Worm (Caenorhabditis elegans) whole organism, late embryonic: ENCODE data around the gene M05D6.3.

ENCODE experiments used
- C08G9.2 ChIP-seq: sonication (generic microtip); optimal IDR thresholded peaks from 2 replicates; lab custom pipeline; 2016; ENCODE audit warnings: mild to moderate bottlenecking, missing genetic modification characterization, moderate library complexity, missing compliant biosample characterization
- K02D7.2 ChIP-seq: sonication (generic microtip); optimal IDR thresholded peaks from 2 replicates; lab custom pipeline; 2017; ENCODE audit warnings: mild to moderate bottlenecking, missing genetic modification characterization, missing compliant biosample characterization
- T23F11.4 ChIP-seq: fragments of 200-800 bp; sonication (Bioruptor generic); optimal IDR thresholded peaks from 2 replicates; lab custom pipeline; 2018; ENCODE audit warnings: mild to moderate bottlenecking, missing genetic modification characterization, missing compliant biosample characterization
- ahr-1 ChIP-seq: sonication (generic microtip); optimal IDR thresholded peaks from 2 replicates; lab custom pipeline; 2016; ENCODE audit warnings: missing genetic modification characterization, missing compliant biosample characterization
- ama-1 ChIP-seq: fragments of 150-350 bp; optimal IDR thresholded peaks from 2 replicates; lab custom pipeline; 2014
- ceh-18 ChIP-seq: sonication (generic microtip); optimal IDR thresholded peaks from 2 replicates; lab custom pipeline; 2016; ENCODE audit warnings: missing genetic modification characterization, missing compliant biosample characterization
- ceh-19 ChIP-seq: fragments of 200-800 bp; sonication (Bioruptor generic); optimal IDR thresholded peaks from 2 replicates; lab custom pipeline; 2018; ENCODE audit warnings: mild to moderate bottlenecking, missing genetic modification characterization, missing compliant biosample characterization
- ceh-2 ChIP-seq: sonication (generic microtip); optimal IDR thresholded peaks from 2 replicates; lab custom pipeline; 2016; ENCODE audit warnings: missing genotype, missing genetic modification characterization, missing compliant biosample characterization
- ceh-22 ChIP-seq: sonication (generic microtip); optimal IDR thresholded peaks from 2 replicates; lab custom pipeline; 2017; ENCODE audit warnings: missing biosample characterization, missing genetic modification characterization
- ceh-24 ChIP-seq: sonication (generic microtip); optimal IDR thresholded peaks from 2 replicates; lab custom pipeline; 2016; ENCODE audit warnings: mild to moderate bottlenecking, missing genetic modification characterization, missing compliant biosample characterization
- ceh-30 ChIP-seq: fragments of 150-350 bp; optimal IDR thresholded peaks from 2 replicates; lab custom pipeline; 2014; ENCODE audit warnings: missing biosample characterization, missing genetic modification characterization
- ceh-31 ChIP-seq: sonication (generic microtip); optimal IDR thresholded peaks from 2 replicates; lab custom pipeline; 2016; ENCODE audit warnings: missing genetic modification characterization, missing compliant biosample characterization
- ceh-6 ChIP-seq: fragments of 200-800 bp; sonication (Bioruptor generic); optimal IDR thresholded peaks from 2 replicates; lab custom pipeline; 2018; ENCODE audit warnings: mild to moderate bottlenecking, missing genetic modification characterization, missing compliant biosample characterization
- che-1 ChIP-seq: sonication (generic microtip); optimal IDR thresholded peaks from 2 replicates; lab custom pipeline; 2016; ENCODE audit warnings: mild to moderate bottlenecking, missing genetic modification characterization, missing compliant biosample characterization
- elt-2 ChIP-seq: sonication (generic microtip); optimal IDR thresholded peaks from 2 replicates; lab custom pipeline; 2016; ENCODE audit warnings: missing genetic modification reagents, missing genetic modification characterization, missing compliant biosample characterization
- ets-4 ChIP-seq: sonication (generic microtip); optimal IDR thresholded peaks from 2 replicates; lab custom pipeline; 2016; ENCODE audit warnings: missing genetic modification characterization, missing compliant biosample characterization
- fax-1 ChIP-seq: sonication (generic microtip); optimal IDR thresholded peaks from 2 replicates; lab custom pipeline; 2016; ENCODE audit warnings: missing genotype, missing genetic modification characterization, missing compliant biosample characterization
- hlh-30 ChIP-seq: sonication (generic microtip); optimal IDR thresholded peaks from 2 replicates; lab custom pipeline; 2017; ENCODE audit warnings: antibody characterized with exemption, missing genetic modification characterization, missing compliant biosample characterization; ENCODE audit not compliant: insufficient read depth
- hlh-8 ChIP-seq: sonication (generic microtip); optimal IDR thresholded peaks from 2 replicates; lab custom pipeline; 2016; ENCODE audit warnings: missing genotype, missing genetic modification characterization, missing compliant biosample characterization
- lim-6 ChIP-seq: sonication (generic microtip); optimal IDR thresholded peaks from 2 replicates; lab custom pipeline; 2016; ENCODE audit warnings: missing genetic modification characterization, missing compliant biosample characterization
- lin-11 ChIP-seq: fragments of 200-800 bp; sonication (Bioruptor generic); optimal IDR thresholded peaks from 2 replicates; lab custom pipeline; 2018; ENCODE audit warnings: mild to moderate bottlenecking, missing genetic modification characterization, missing compliant biosample characterization
- madf-2 ChIP-seq: sonication (generic microtip); optimal IDR thresholded peaks from 2 replicates; lab custom pipeline; 2017; ENCODE audit warnings: missing genetic modification characterization, missing compliant biosample characterization
- mec-3 ChIP-seq: sonication (generic microtip); optimal IDR thresholded peaks from 2 replicates; lab custom pipeline; 2016; ENCODE audit warnings: borderline replicate concordance, missing genetic modification characterization, missing compliant biosample characterization
- nfya-1 ChIP-seq: sonication (generic microtip); optimal IDR thresholded peaks from 2 replicates; lab custom pipeline; 2017; ENCODE audit warnings: missing genetic modification characterization, mild to moderate bottlenecking, missing compliant biosample characterization, antibody characterized with exemption, moderate library complexity
- npax-4 ChIP-seq: sonication (generic microtip); optimal IDR thresholded peaks from 2 replicates; lab custom pipeline; 2016; ENCODE audit warnings: missing genetic modification characterization, missing compliant biosample characterization
- pag-3 ChIP-seq: sonication (generic microtip); optimal IDR thresholded peaks from 2 replicates; lab custom pipeline; 2016; ENCODE audit warnings: missing compliant biosample characterization, missing genetic modification characterization, borderline replicate concordance
- pha-2 ChIP-seq: sonication (generic microtip); optimal IDR thresholded peaks from 2 replicates; lab custom pipeline; 2017; ENCODE audit warnings: mild to moderate bottlenecking, missing genetic modification characterization, missing compliant biosample characterization
- ref-2 ChIP-seq: sonication (generic microtip); optimal IDR thresholded peaks from 2 replicates; lab custom pipeline; 2016; ENCODE audit warnings: missing genetic modification characterization, missing compliant biosample characterization
- rnt-1 ChIP-seq: sonication (generic microtip); optimal IDR thresholded peaks from 2 replicates; lab custom pipeline; 2016; ENCODE audit warnings: missing genetic modification characterization, missing compliant biosample characterization
- sdc-2 ChIP-seq: sonication (generic microtip); optimal IDR thresholded peaks from 2 replicates; lab custom pipeline; 2016; ENCODE audit warnings: missing genotype, missing genetic modification characterization, missing compliant biosample characterization
- sox-2 ChIP-seq: fragments of 200-800 bp; sonication (Bioruptor generic); IDR thresholded peaks from 2 replicates; pipeline ENCODE4 v1.3.6; 2022; ENCODE audit warnings: missing genetic modification reagents, missing genetic modification characterization, missing compliant biosample characterization
- sox-4 ChIP-seq: sonication (generic microtip); optimal IDR thresholded peaks from 2 replicates; lab custom pipeline; 2017; ENCODE audit warnings: mild to moderate bottlenecking, missing genetic modification characterization, inconsistent platforms, missing compliant biosample characterization
- ttx-3 ChIP-seq: sonication (generic microtip); optimal IDR thresholded peaks from 2 replicates; lab custom pipeline; 2016; ENCODE audit warnings: missing genetic modification reagents, missing genetic modification characterization, missing compliant biosample characterization
- unc-42 ChIP-seq: sonication (generic microtip); optimal IDR thresholded peaks from 2 replicates; lab custom pipeline; 2016; ENCODE audit warnings: missing genotype, missing genetic modification characterization, missing compliant biosample characterization
- zip-5 ChIP-seq: sonication (generic microtip); optimal IDR thresholded peaks from 2 replicates; lab custom pipeline; 2016; ENCODE audit warnings: missing genetic modification characterization, missing compliant biosample characterization

M05D6.3 gene

DNA sequence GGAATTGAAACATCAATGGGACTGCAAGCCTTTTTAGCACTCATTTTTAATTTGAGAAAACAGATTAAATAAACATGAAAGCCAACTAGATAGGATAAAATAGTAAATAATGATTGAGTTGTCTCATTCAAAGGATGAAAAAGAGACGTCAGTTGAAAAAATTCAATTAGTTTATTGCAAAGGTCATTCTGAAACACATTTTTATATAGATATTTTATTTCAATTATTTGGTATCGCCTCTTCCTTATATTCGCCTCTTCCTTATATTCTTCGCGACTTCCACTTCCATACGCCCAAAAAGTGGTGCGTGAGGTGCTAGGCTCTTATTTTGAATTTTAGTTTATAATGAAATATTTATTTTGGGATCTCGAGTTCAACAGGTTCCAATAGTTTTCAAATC lies 40.6 kb upstream of the M05D6.3 start, which contains the start of gene acp-4:
Gene acp-4, minus strand, starts transcription at position 101 of the 400 bp plus-strand sequence.
- no peak for TF ChIP-seq elt-2 (tag; lab: Kevin White, UChicago)
- no peak for TF ChIP-seq C08G9.2 (tag; lab: Kevin White, UChicago)
- no peak for TF ChIP-seq ceh-2 (tag; lab: Kevin White, UChicago)
- no peak for TF ChIP-seq K02D7.2
- no peak for TF ChIP-seq hlh-8 (tag; lab: Kevin White, UChicago)
- no peak for TF ChIP-seq ceh-31 (tag; lab: Kevin White, UChicago)
- no peak for TF ChIP-seq ttx-3 (tag; lab: Kevin White, UChicago)
- TF ChIP-seq rnt-1 (tag; lab: Kevin White, UChicago) = no peak
- TF ChIP-seq fax-1 (tag; lab: Kevin White, UChicago) = no peak
- no peak for TF ChIP-seq ceh-6 (GFP tag; lab: Kevin White, UChicago)

- TF ChIP-seq ceh-18 (tag; lab: Kevin White, UChicago) (no peak), ref-2 (tag; lab: Kevin White, UChicago) (no peak), ceh-19 (GFP tag; lab: Kevin White, UChicago) (no peak), mec-3 (tag; lab: Kevin White, UChicago) (no peak), hlh-30 (tag; lab: Kevin White, UChicago) (no peak), rnt-1 (tag; lab: Kevin White, UChicago) (no peak), unc-42 (tag; lab: Kevin White, UChicago) (no peak), T23F11.4 (GFP tag; lab: Kevin White, UChicago) (no peak), lin-11 (tag; lab: Kevin White, UChicago) (no peak), pag-3 (tag; lab: Kevin White, UChicago) (no peak), zip-5 (no peak), pha-2 (tag; lab: Kevin White, UChicago) (no peak), npax-4 (no peak), che-1 (tag; lab: Kevin White, UChicago) (no peak), elt-2 (tag; lab: Kevin White, UChicago) (no peak), ttx-3 (tag; lab: Kevin White, UChicago) (no peak)
These were observed 38.5 kb upstream of the M05D6.3 start, which contains the start of gene acp-3 for ce11 chrII:8437035-8437434. TSS of gene acp-3 (minus strand) at chrII:8437135.

- TF ChIP-seq nfya-1 (no peak), ceh-18 (tag; lab: Kevin White, UChicago) (no peak), pag-3 (tag; lab: Kevin White, UChicago) (no peak), ceh-30 (no peak), madf-2 (tag; lab: Kevin White, UChicago) (no peak), che-1 (tag; lab: Kevin White, UChicago) (no peak), ceh-2 (tag; lab: Kevin White, UChicago) (no peak), K02D7.2 (no peak), ama-1 (lab: Kevin White, UChicago) (no peak)
- TF ChIP-seq, all 69 proteins: peak for 0
These were observed 36.7 kb upstream of the M05D6.3 start, which contains the start of gene lips-10 for ce11 chrII:8438791-8439287. TSS of gene lips-10 (plus strand) at chrII:8439168.

DNA sequence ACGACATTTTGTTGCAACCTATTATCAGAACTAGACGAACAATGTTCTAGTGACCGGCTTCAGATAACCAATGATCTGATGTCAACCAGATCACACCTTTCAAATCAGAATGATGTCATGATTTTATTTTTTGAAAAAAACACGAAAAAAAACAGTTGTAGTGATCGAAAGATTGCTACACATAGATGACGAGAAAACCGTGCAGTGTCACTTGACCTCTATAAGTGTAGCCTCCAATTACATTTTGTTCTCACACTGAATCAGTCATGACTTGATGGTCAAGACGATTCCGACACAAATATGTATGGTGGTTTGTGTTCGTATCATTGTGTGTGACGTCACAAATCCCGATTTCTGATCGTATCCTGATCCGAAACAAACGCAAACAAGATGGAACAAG lies 35.5 kb upstream of the M05D6.3 start:
- TF ChIP-seq ceh-2 (tag; lab: Kevin White, UChicago) (no peak), ahr-1 (no peak), rnt-1 (tag; lab: Kevin White, UChicago) (no peak), ceh-19 (GFP tag; lab: Kevin White, UChicago) (no peak), unc-42 (tag; lab: Kevin White, UChicago) (no peak), ets-4 (tag; lab: Kevin White, UChicago) (no peak), pag-3 (tag; lab: Kevin White, UChicago) (no peak), sox-4 (tag; lab: Kevin White, UChicago) (no peak), C08G9.2 (tag; lab: Kevin White, UChicago) (no peak), lim-6 (tag; lab: Kevin White, UChicago) (no peak), sox-2 (no peak)
- TF ChIP-seq, all 69 proteins: peak for 0

ce11 chrII:8440792-8441191 lies 34.8 kb upstream of the M05D6.3 start:
- TF ChIP-seq ceh-22 = no peak
- no peak for TF ChIP-seq unc-42 (tag; lab: Kevin White, UChicago)
- TF ChIP-seq ama-1 (lab: Kevin White, UChicago) = no peak
- TF ChIP-seq hlh-8 (tag; lab: Kevin White, UChicago) = no peak
- no peak for TF ChIP-seq ceh-24 (tag; lab: Kevin White, UChicago)
- no peak for TF ChIP-seq lim-6 (tag; lab: Kevin White, UChicago)
- no peak for TF ChIP-seq sdc-2
- TF ChIP-seq pag-3 (tag; lab: Kevin White, UChicago) = no peak
